Fruit fly (Drosophila melanogaster) whole organism, embryonic: ENCODE results near the gene CG13002.

ENCODE experiments used
- Bgb ChIP-seq: fragments of 200-800 bp; sonication (Bioruptor generic); IDR thresholded peaks from 2 replicates; pipeline ENCODE4 v1.3.6; 2022; ENCODE audit warnings: missing biosample characterization, missing genetic modification characterization; ENCODE audit not compliant: partially characterized antibody
- BtbVII ChIP-seq: fragments of 200-800 bp; sonication (Bioruptor generic); optimal IDR thresholded peaks from 3 replicates; lab custom pipeline; 2017; ENCODE audit warnings: missing biosample characterization, mild to moderate bottlenecking, missing genetic modification characterization
- CG10147 ChIP-seq: fragments of 200-800 bp; sonication (Bioruptor generic); optimal IDR thresholded peaks from 2 replicates; lab custom pipeline; 2019; ENCODE audit warnings: missing biosample characterization, mild to moderate bottlenecking, missing genetic modification characterization, moderate library complexity
- CG10431 ChIP-seq: fragments of 200-800 bp; sonication (Bioruptor generic); optimal IDR thresholded peaks from 3 replicates; lab custom pipeline; 2018; ENCODE audit warnings: missing biosample characterization, mild to moderate bottlenecking, missing genetic modification characterization
- CG12104 ChIP-seq: fragments of 200-800 bp; sonication (Bioruptor generic); optimal IDR thresholded peaks from 3 replicates; lab custom pipeline; 2016; ENCODE audit warnings: missing biosample characterization, missing genetic modification characterization
- CG12155 ChIP-seq: fragments of 200-800 bp; sonication (Bioruptor generic); optimal IDR thresholded peaks from 3 replicates; lab custom pipeline; 2016; ENCODE audit warnings: missing biosample characterization, missing genetic modification characterization
- CG13624 ChIP-seq: fragments of 200-800 bp; sonication (Bioruptor generic); optimal IDR thresholded peaks from 2 replicates; lab custom pipeline; 2016; ENCODE audit warnings: missing biosample characterization, missing genetic modification characterization
- CG16863 ChIP-seq: fragments of 200-800 bp; sonication (Bioruptor generic); optimal IDR thresholded peaks from 3 replicates; lab custom pipeline; 2016; ENCODE audit warnings: missing biosample characterization, missing genetic modification characterization
- CG17612 ChIP-seq: fragments of 200-800 bp; sonication (Bioruptor generic); IDR thresholded peaks from 2 replicates; pipeline ENCODE4 v1.3.6; 2022; ENCODE audit warnings: missing biosample characterization, missing genetic modification characterization
- CG18476 ChIP-seq: fragments of 200-800 bp; sonication (Bioruptor generic); optimal IDR thresholded peaks from 2 replicates; lab custom pipeline; 2016; ENCODE audit warnings: missing biosample characterization, mild to moderate bottlenecking, missing genetic modification characterization
- CG18619 ChIP-seq: fragments of 200-800 bp; sonication (Bioruptor generic); optimal IDR thresholded peaks from 3 replicates; lab custom pipeline; 2017; ENCODE audit warnings: missing biosample characterization, mild to moderate bottlenecking, missing genetic modification characterization
- CG2889 ChIP-seq: fragments of 200-800 bp; sonication (Bioruptor generic); IDR thresholded peaks from 3 replicates; pipeline ENCODE4 v1.3.6; 2022; ENCODE audit warnings: missing biosample characterization, missing genetic modification characterization
- CG32532 ChIP-seq: fragments of 200-800 bp; sonication (Bioruptor generic); IDR thresholded peaks from 2 replicates; pipeline ENCODE4 v1.3.6; 2022; ENCODE audit warnings: missing biosample characterization, missing genetic modification characterization
- CG32767 ChIP-seq: fragments of 200-800 bp; sonication (Bioruptor generic); IDR thresholded peaks from 2 replicates; pipeline ENCODE4 v1.3.6; 2022; ENCODE audit warnings: missing biosample characterization, missing genetic modification characterization
- CG4617 ChIP-seq: fragments of 200-800 bp; sonication (Bioruptor generic); optimal IDR thresholded peaks from 3 replicates; lab custom pipeline; 2016; ENCODE audit warnings: missing biosample characterization, missing genetic modification characterization, borderline replicate concordance
- CG5245 ChIP-seq: fragments of 200-800 bp; sonication (Bioruptor generic); optimal IDR thresholded peaks from 3 replicates; lab custom pipeline; 2016; ENCODE audit warnings: missing biosample characterization, missing genetic modification characterization
- CG8290 ChIP-seq, 3 experiments: fragments of 200-800 bp; sonication (Bioruptor generic); optimal IDR thresholded peaks; 2 replicates each; lab custom pipeline; 2016 to 2019; ENCODE audit warnings: missing biosample characterization in 3 of 3, missing genetic modification characterization in 3 of 3, mild to moderate bottlenecking in 2 of 3, moderate library complexity in 1 of 3
- CG8924 ChIP-seq: fragments of 200-800 bp; optimal IDR thresholded peaks from 3 replicates; lab custom pipeline; 2019; ENCODE audit warnings: missing biosample characterization, mild to moderate bottlenecking, missing genetic modification characterization, moderate library complexity
- CG9932 ChIP-seq: fragments of 200-800 bp; sonication (Bioruptor generic); IDR thresholded peaks from 2 replicates; pipeline ENCODE4 v1.3.6; 2022; ENCODE audit warnings: missing biosample characterization, missing genetic modification characterization
- CHES-1-like ChIP-seq: fragments of 200-800 bp; sonication (Bioruptor generic); optimal IDR thresholded peaks from 2 replicates; lab custom pipeline; 2016; ENCODE audit warnings: missing biosample characterization, missing genetic modification characterization
- D19A ChIP-seq: fragments of 200-800 bp; optimal IDR thresholded peaks from 3 replicates; lab custom pipeline; 2019; ENCODE audit warnings: missing biosample characterization, mild to moderate bottlenecking, missing genetic modification characterization, moderate library complexity
- Dll ChIP-seq: fragments of 200-800 bp; sonication (Bioruptor generic); IDR thresholded peaks from 4 replicates; pipeline ENCODE4 v1.3.6; 2022; ENCODE audit warnings: missing biosample characterization, missing genetic modification characterization; ENCODE audit not compliant: partially characterized antibody
- Dp ChIP-seq: fragments of 200-800 bp; sonication (Bioruptor generic); optimal IDR thresholded peaks from 2 replicates; lab custom pipeline; 2018; ENCODE audit warnings: missing biosample characterization, mild to moderate bottlenecking, missing genetic modification characterization, moderate library complexity
- Lhr ChIP-seq: fragments of 200-800 bp; sonication (Bioruptor generic); optimal IDR thresholded peaks from 3 replicates; lab custom pipeline; 2017; ENCODE audit warnings: mild to moderate bottlenecking, missing biosample characterization, missing genetic modification reagents, missing genetic modification characterization
- MBD-R2 ChIP-seq: fragments of 200-800 bp; sonication (Bioruptor generic); IDR thresholded peaks from 2 replicates; pipeline ENCODE4 v1.3.6; 2022; ENCODE audit warnings: missing biosample characterization, missing genetic modification characterization
- MTF-1 ChIP-seq: fragments of 200-800 bp; sonication (Bioruptor generic); optimal IDR thresholded peaks from 2 replicates; lab custom pipeline; 2018; ENCODE audit warnings: missing biosample characterization, mild to moderate bottlenecking, missing genetic modification characterization, borderline replicate concordance
- NC2β ChIP-seq: fragments of 200-800 bp; sonication (Bioruptor generic); optimal IDR thresholded peaks from 2 replicates; lab custom pipeline; 2016; ENCODE audit warnings: missing biosample characterization, missing genetic modification characterization
- Oaz ChIP-seq: fragments of 200-800 bp; sonication (Bioruptor generic); IDR thresholded peaks from 2 replicates; pipeline ENCODE4 v1.3.6; 2022; ENCODE audit warnings: missing biosample characterization, missing genetic modification characterization
- abd-A ChIP-seq: fragments of 200-800 bp; sonication (Bioruptor generic); optimal IDR thresholded peaks from 3 replicates; lab custom pipeline; 2019; ENCODE audit warnings: missing biosample characterization, mild to moderate bottlenecking, missing genetic modification characterization, moderate library complexity
- amos ChIP-seq: fragments of 200-800 bp; sonication (Bioruptor generic); IDR thresholded peaks from 2 replicates; pipeline ENCODE4 v1.3.6; 2022; ENCODE audit warnings: missing biosample characterization, missing genetic modification characterization; ENCODE audit not compliant: partially characterized antibody
- ap ChIP-seq: fragments of 200-800 bp; sonication (Bioruptor generic); IDR thresholded peaks from 2 replicates; pipeline ENCODE4 v1.3.6; 2022; ENCODE audit warnings: missing biosample characterization, missing genetic modification characterization
- ci ChIP-seq: fragments of 200-800 bp; sonication (Bioruptor generic); IDR thresholded peaks from 3 replicates; pipeline ENCODE4 v1.3.6; 2022; ENCODE audit warnings: missing biosample characterization, missing genetic modification characterization
- dati ChIP-seq: fragments of 200-800 bp; sonication (Bioruptor generic); IDR thresholded peaks from 2 replicates; pipeline ENCODE4 v1.3.6; 2022; ENCODE audit warnings: missing biosample characterization, missing genetic modification characterization
- gem ChIP-seq: fragments of 200-800 bp; sonication (Bioruptor generic); optimal IDR thresholded peaks from 2 replicates; lab custom pipeline; 2019; ENCODE audit warnings: missing biosample characterization, mild to moderate bottlenecking, missing genetic modification characterization, moderate library complexity
- gsb ChIP-seq: fragments of 200-800 bp; sonication (Bioruptor generic); IDR thresholded peaks from 2 replicates; pipeline ENCODE4 v1.3.6; 2022; ENCODE audit warnings: missing biosample characterization, missing genetic modification characterization
- hkb ChIP-seq, 2 experiments: fragments of 200-800 bp in 1 of 2; fragments of >200 bp in 1 of 2; sonication (Bioruptor generic) in 1 of 2; IDR thresholded peaks in 1 of 2; optimal IDR thresholded peaks in 1 of 2; 2 replicates each; pipeline versions ENCODE4 v1.3.6 to Lab custom; 2017 to 2022; ENCODE audit warnings: missing biosample characterization in 1 of 2, missing genetic modification characterization in 1 of 2
- jing ChIP-seq: fragments of 200-800 bp; sonication (Bioruptor generic); optimal IDR thresholded peaks from 2 replicates; lab custom pipeline; 2018; ENCODE audit warnings: missing biosample characterization, mild to moderate bottlenecking, missing genetic modification characterization
- odd ChIP-seq: fragments of 200-800 bp; sonication (Bioruptor generic); optimal IDR thresholded peaks from 2 replicates; lab custom pipeline; 2017; ENCODE audit warnings: missing biosample characterization, mild to moderate bottlenecking, missing genetic modification characterization
- psq ChIP-seq: fragments of 200-800 bp; sonication (Bioruptor generic); optimal IDR thresholded peaks from 2 replicates; lab custom pipeline; 2017; ENCODE audit warnings: missing biosample characterization, missing genetic modification characterization
- row ChIP-seq: fragments of 200-800 bp; sonication (Bioruptor generic); IDR thresholded peaks from 3 replicates; pipeline ENCODE4 v1.3.6; 2022; ENCODE audit warnings: missing biosample characterization, missing genetic modification characterization
- slp2 ChIP-seq: fragments of 200-800 bp; sonication (Bioruptor generic); optimal IDR thresholded peaks from 2 replicates; lab custom pipeline; 2016; ENCODE audit warnings: missing biosample characterization, missing genetic modification characterization
- sna ChIP-seq: fragments of 200-800 bp; sonication (Bioruptor generic); IDR thresholded peaks from 2 replicates; pipeline ENCODE4 v1.3.6; 2022; ENCODE audit warnings: missing biosample characterization, missing genetic modification characterization; ENCODE audit not compliant: partially characterized antibody
- ssp ChIP-seq: fragments of 200-800 bp; sonication (Bioruptor generic); IDR thresholded peaks from 2 replicates; pipeline ENCODE4 v1.3.6; 2022; ENCODE audit warnings: missing biosample characterization, missing genetic modification characterization
- tgo ChIP-seq: fragments of 200-800 bp; sonication (Bioruptor generic); IDR thresholded peaks from 3 replicates; pipeline ENCODE4 v1.3.6; 2022; ENCODE audit warnings: missing biosample characterization, missing genetic modification characterization
- trh ChIP-seq: fragments of 200-800 bp; sonication (Bioruptor generic); optimal IDR thresholded peaks from 2 replicates; lab custom pipeline; 2016; ENCODE audit warnings: missing biosample characterization, missing genetic modification characterization
- unpg ChIP-seq: fragments of 200-800 bp; sonication (Bioruptor generic); optimal IDR thresholded peaks from 3 replicates; lab custom pipeline; 2018; ENCODE audit warnings: missing biosample characterization, mild to moderate bottlenecking, missing genetic modification characterization, moderate library complexity
- vnd ChIP-seq: fragments of 200-800 bp; sonication (Bioruptor generic); IDR thresholded peaks from 3 replicates; pipeline ENCODE4 v1.3.6; 2022; ENCODE audit warnings: missing biosample characterization, missing genetic modification characterization; ENCODE audit not compliant: partially characterized antibody
- wor ChIP-seq: fragments of 200-800 bp; sonication (Bioruptor generic); IDR thresholded peaks from 2 replicates; pipeline ENCODE4 v1.3.6; 2022; ENCODE audit warnings: missing biosample characterization, missing genetic modification characterization

Gene CG13002

dm6 chrX:16930465-16931286 lies 41.1 kb downstream of the CG13002 start (continued):
- peak; percentile 6 for TF ChIP-seq CG16863 (GFP tag; lab: Kevin White, UChicago)
- TF ChIP-seq CG8924, result peak; percentile 27
- peak; percentile 75 for TF ChIP-seq row (GFP tag; lab: Robert Waterston, UW)
- no peak for TF ChIP-seq trh (GFP tag; lab: Kevin White, UChicago)
- peak; percentile 31 for TF ChIP-seq CG10431 (GFP tag; lab: Kevin White, UChicago)
- TF ChIP-seq CG17612 (GFP tag; lab: Robert Waterston, UW), result no peak
- peak; percentile 55 for TF ChIP-seq CG18476 (GFP tag; lab: Kevin White, UChicago)
- no peak for TF ChIP-seq CG8290 (GFP tag; optimal IDR thresholded peaks at IDR 0.05; lab: Kevin White, UChicago)
- TF ChIP-seq CG8290 (tag; optimal IDR thresholded peaks at IDR 0.05; lab: Kevin White, UChicago), result peak in 1 of 2 experiments; percentile 21
- TF ChIP-seq CG18619 (GFP tag; lab: Kevin White, UChicago), result peak; percentile 31
- no peak for TF ChIP-seq amos
- peak; percentile 86 for TF ChIP-seq CG32767 (GFP tag; lab: Robert Waterston, UW)
- no peak for TF ChIP-seq psq (GFP tag; lab: Kevin White, UChicago)
- no peak; the same call in 2 of the 3 replicates for TF ChIP-seq ci
- TF ChIP-seq Dp (GFP tag; lab: Kevin White, UChicago), result no peak
- peak; percentile 50 for TF ChIP-seq CG10147 (GFP tag; lab: Kevin White, UChicago)
- no peak for TF ChIP-seq sna (GFP tag; lab: Robert Waterston, UW)
- peak; percentile 48 for TF ChIP-seq ap (GFP tag; lab: Robert Waterston, UW)
- peak; percentile 48 for TF ChIP-seq D19A (tag; lab: Kevin White, UChicago)
- no peak for TF ChIP-seq CG4617 (GFP tag; lab: Kevin White, UChicago)
- TF ChIP-seq Oaz (GFP tag; lab: Robert Waterston, UW), result peak; percentile 55; the same call in 1 of the 2 replicates
- peak; percentile 42 for TF ChIP-seq BtbVII
- peak; percentile 67 for TF ChIP-seq unpg (GFP tag; lab: Kevin White, UChicago)
- TF ChIP-seq ssp, result peak; percentile 51
- peak; percentile 94 for TF ChIP-seq gem (tag; lab: Kevin White, UChicago)
- TF ChIP-seq slp2 (GFP tag; lab: Kevin White, UChicago), result no peak
- TF ChIP-seq CG12104 (GFP tag; lab: Kevin White, UChicago), result peak; percentile 50
- TF ChIP-seq jing, result no peak
- TF ChIP-seq Dll, result no peak
- TF ChIP-seq dati (GFP tag; lab: Robert Waterston, UW), result no peak
- TF ChIP-seq CG2889 (GFP tag; lab: Robert Waterston, UW), result peak; percentile 18; the same call in 1 of the 3 replicates
- peak; percentile 65; the same call in 1 of the 2 replicates for TF ChIP-seq wor (GFP tag; lab: Robert Waterston, UW)
- TF ChIP-seq NC2β (GFP tag; lab: Kevin White, UChicago), result no peak
- TF ChIP-seq odd (GFP tag; lab: Kevin White, UChicago), result peak; percentile 39
- peak; percentile 40 for TF ChIP-seq CG5245 (GFP tag; lab: Kevin White, UChicago)
- TF ChIP-seq tgo, result peak; percentile 74
- TF ChIP-seq Lhr (GFP tag; lab: Kevin White, UChicago), result no peak
- no peak for TF ChIP-seq abd-A (tag; lab: Kevin White, UChicago)
- TF ChIP-seq CHES-1-like, result no peak
- no peak for TF ChIP-seq hkb (optimal IDR thresholded peaks at IDR 0.05; lab: Kevin White, UChicago)
- TF ChIP-seq hkb (GFP tag; IDR thresholded peaks at IDR 0.05; lab: Robert Waterston, UW), result peak; percentile 79
- TF ChIP-seq CG13624 (GFP tag; lab: Kevin White, UChicago), result no peak
- TF ChIP-seq MBD-R2, result peak; percentile 27; the same call in 1 of the 2 replicates
- TF ChIP-seq vnd, result no peak
- TF ChIP-seq gsb (GFP tag; lab: Robert Waterston, UW), result peak; percentile 42; the same call in 1 of the 2 replicates
- peak; percentile 57 for TF ChIP-seq CG9932 (GFP tag; lab: Robert Waterston, UW)
- TF ChIP-seq CG12155 (GFP tag; lab: Kevin White, UChicago), result peak; percentile 28
- peak; percentile 78 for TF ChIP-seq CG32532 (GFP tag; lab: Robert Waterston, UW)
- TF ChIP-seq Bgb (GFP tag; lab: Robert Waterston, UW), result no peak; the same call in 1 of the 2 replicates
- TF ChIP-seq MTF-1, result peak; percentile 29
